Worm (Caenorhabditis elegans) whole organism, young adult: ENCODE data around the gene lgc-48.

Source experiments
- D2030.7 ChIP-seq: fragments of 200-800 bp; sonication (Bioruptor generic); IDR thresholded peaks from 2 replicates; pipeline ENCODE4 v1.3.6; 2022; ENCODE audit warnings: missing genetic modification reagents, missing genetic modification characterization, missing compliant biosample characterization
- F37B4.10 ChIP-seq: fragments of 200-800 bp; sonication (Bioruptor generic); IDR thresholded peaks from 2 replicates; pipeline ENCODE4 v1.3.6; 2022; ENCODE audit warnings: missing genetic modification characterization, missing compliant biosample characterization
- F39B2.1 ChIP-seq: fragments of 200-800 bp; sonication (Bioruptor generic); IDR thresholded peaks from 2 replicates; pipeline ENCODE4 v1.3.6; 2022; ENCODE audit warnings: missing genetic modification reagents, missing genetic modification characterization, missing compliant biosample characterization
- F55B11.4 ChIP-seq: sonication (generic microtip); optimal IDR thresholded peaks from 2 replicates; lab custom pipeline; 2016; ENCODE audit warnings: missing compliant biosample characterization, missing genetic modification characterization, borderline replicate concordance; ENCODE audit not compliant: insufficient read depth
- F57A8.1 ChIP-seq: fragments of 200-800 bp; sonication (Bioruptor generic); optimal IDR thresholded peaks from 2 replicates; lab custom pipeline; 2018; ENCODE audit warnings: mild to moderate bottlenecking, missing genetic modification characterization, moderate library complexity, missing compliant biosample characterization
- Y56A3A.18 ChIP-seq: fragments of 200-800 bp; sonication (Bioruptor generic); IDR thresholded peaks from 2 replicates; pipeline ENCODE4 v1.3.6; 2022; ENCODE audit warnings: missing genetic modification reagents, missing genetic modification characterization, missing compliant biosample characterization
- Y67H2A.10 ChIP-seq: fragments of 200-800 bp; sonication (Bioruptor generic); conservative IDR thresholded peaks from 2 replicates; pipeline ENCODE4 v1.3.6; 2022; ENCODE audit warnings: missing genetic modification reagents, missing genetic modification characterization, missing compliant biosample characterization
- Y95B8A.8 ChIP-seq: fragments of 200-800 bp; sonication (Bioruptor generic); IDR thresholded peaks from 2 replicates; pipeline ENCODE4 v1.3.6; 2022; ENCODE audit warnings: missing genetic modification reagents, missing genetic modification characterization, missing compliant biosample characterization
- aptf-2 ChIP-seq: fragments of 200-800 bp; sonication (Bioruptor generic); conservative IDR thresholded peaks from 2 replicates; pipeline ENCODE4 v1.3.6; 2022; ENCODE audit warnings: missing genetic modification reagents, missing genetic modification characterization, missing compliant biosample characterization
- aptf-3 ChIP-seq: fragments of 200-800 bp; sonication (Bioruptor generic); IDR thresholded peaks from 2 replicates; pipeline ENCODE4 v1.3.6; 2022; ENCODE audit warnings: missing genetic modification characterization, missing compliant biosample characterization
- athp-1 ChIP-seq: sonication (generic microtip); optimal IDR thresholded peaks from 2 replicates; lab custom pipeline; 2017; ENCODE audit warnings: mild to moderate bottlenecking, missing genetic modification characterization, missing compliant biosample characterization
- ccch-3 ChIP-seq: fragments of 200-800 bp; sonication (Bioruptor generic); optimal IDR thresholded peaks from 2 replicates; lab custom pipeline; 2018; ENCODE audit warnings: mild to moderate bottlenecking, missing genetic modification characterization, missing compliant biosample characterization
- cebp-1 ChIP-seq, 2 experiments: fragments of 200-800 bp in 1 of 2; sonication (Bioruptor generic) in 1 of 2; sonication (generic microtip) in 1 of 2; IDR thresholded peaks in 1 of 2; optimal IDR thresholded peaks in 1 of 2; 2 replicates each; pipeline versions ENCODE4 v1.3.6 to Lab custom; 2017 to 2022; ENCODE audit warnings: missing compliant biosample characterization in 2 of 2, missing genetic modification characterization in 2 of 2, mild to moderate bottlenecking in 1 of 2, missing genetic modification reagents in 1 of 2, moderate library complexity in 1 of 2
- cebp-2 ChIP-seq: fragments of 200-800 bp; sonication (Bioruptor generic); IDR thresholded peaks from 2 replicates; pipeline ENCODE4 v1.3.6; 2022; ENCODE audit warnings: missing genetic modification characterization, missing compliant biosample characterization
- ceh-79 ChIP-seq: sonication (generic microtip); optimal IDR thresholded peaks from 2 replicates; lab custom pipeline; 2017; ENCODE audit warnings: mild to moderate bottlenecking, missing genetic modification characterization, missing compliant biosample characterization
- ceh-91 ChIP-seq: fragments of 200-800 bp; sonication (Bioruptor generic); IDR thresholded peaks from 2 replicates; pipeline ENCODE4 v1.3.6; 2022; ENCODE audit warnings: missing genetic modification reagents, missing genetic modification characterization, missing compliant biosample characterization
- die-1 ChIP-seq: sonication (generic microtip); optimal IDR thresholded peaks from 2 replicates; lab custom pipeline; 2016; ENCODE audit warnings: missing genotype, mild to moderate bottlenecking, missing genetic modification characterization, missing compliant biosample characterization
- dox-1 ChIP-seq: fragments of 200-800 bp; sonication (Bioruptor generic); IDR thresholded peaks from 2 replicates; pipeline ENCODE4 v1.3.6; 2022; ENCODE audit warnings: missing genetic modification reagents, missing genetic modification characterization, missing compliant biosample characterization
- egrh-3 ChIP-seq: fragments of 200-800 bp; sonication (Bioruptor generic); IDR thresholded peaks from 2 replicates; pipeline ENCODE4 v1.3.6; 2022; ENCODE audit warnings: missing genetic modification reagents, missing genetic modification characterization, missing compliant biosample characterization
- fkh-3 ChIP-seq: sonication (generic microtip); optimal IDR thresholded peaks from 2 replicates; lab custom pipeline; 2016; ENCODE audit warnings: mild to moderate bottlenecking, missing genetic modification characterization, missing compliant biosample characterization
- hlh-12 ChIP-seq: sonication (generic microtip); optimal IDR thresholded peaks from 2 replicates; lab custom pipeline; 2016; ENCODE audit warnings: missing genetic modification characterization, missing compliant biosample characterization
- hrde-1 ChIP-seq: sonication (generic microtip); optimal IDR thresholded peaks from 2 replicates; lab custom pipeline; 2016; ENCODE audit warnings: missing genetic modification characterization, mild to moderate bottlenecking, missing compliant biosample characterization, moderate library complexity, missing genotype, missing genetic modification reagents, borderline replicate concordance
- hsf-1 ChIP-seq: fragments of 200-800 bp; sonication (Bioruptor generic); IDR thresholded peaks from 2 replicates; pipeline ENCODE4 v1.3.6; 2022; ENCODE audit warnings: missing genetic modification reagents, missing genetic modification characterization, missing compliant biosample characterization
- lin-54 ChIP-seq: fragments of 200-800 bp; sonication (Bioruptor generic); optimal IDR thresholded peaks from 2 replicates; lab custom pipeline; 2018; ENCODE audit warnings: mild to moderate bottlenecking, missing genetic modification characterization, missing compliant biosample characterization
- mes-4 ChIP-seq: sonication (generic microtip); optimal IDR thresholded peaks from 2 replicates; lab custom pipeline; 2016; ENCODE audit warnings: missing genotype, missing genetic modification characterization, missing compliant biosample characterization
- mxl-1 ChIP-seq: sonication (generic microtip); optimal IDR thresholded peaks from 2 replicates; lab custom pipeline; 2016; ENCODE audit warnings: missing genetic modification characterization, missing compliant biosample characterization
- nfya-1 ChIP-seq: sonication (generic microtip); optimal IDR thresholded peaks from 2 replicates; lab custom pipeline; 2017; ENCODE audit warnings: antibody characterized with exemption, missing compliant biosample characterization, missing genetic modification characterization, borderline replicate concordance; ENCODE audit not compliant: insufficient read depth
- nhr-90 ChIP-seq: sonication (generic microtip); optimal IDR thresholded peaks from 2 replicates; lab custom pipeline; 2016; ENCODE audit warnings: missing genotype, mild to moderate bottlenecking, missing genetic modification characterization, missing compliant biosample characterization
- pha-4 ChIP-seq: fragments of 150-350 bp; sonication (generic microtip); optimal IDR thresholded peaks from 2 replicates; lab custom pipeline; 2014; ENCODE audit warnings: missing biosample characterization, missing genetic modification reagents, missing genetic modification characterization
- rec-8 ChIP-seq, 2 experiments: sonication (generic microtip); optimal IDR thresholded peaks; 2 replicates each; lab custom pipeline; 2016; ENCODE audit warnings: mild to moderate bottlenecking in 2 of 2, missing genetic modification characterization in 2 of 2, missing genetic modification reagents in 2 of 2, missing genotype in 2 of 2, missing biosample characterization in 1 of 2, missing compliant biosample characterization in 1 of 2, moderate library complexity in 1 of 2
- sdz-38 ChIP-seq: sonication (generic microtip); optimal IDR thresholded peaks from 2 replicates; lab custom pipeline; 2016; ENCODE audit warnings: missing genotype, missing genetic modification characterization, missing compliant biosample characterization
- sea-2 ChIP-seq: fragments of 200-800 bp; sonication (Bioruptor generic); IDR thresholded peaks from 2 replicates; pipeline ENCODE4 v1.3.6; 2022; ENCODE audit warnings: missing genetic modification characterization, missing compliant biosample characterization
- snpc-1.1 ChIP-seq: sonication (generic microtip); optimal IDR thresholded peaks from 2 replicates; lab custom pipeline; 2017; ENCODE audit warnings: missing genetic modification characterization, mild to moderate bottlenecking, missing compliant biosample characterization, antibody characterized with exemption, moderate library complexity, missing genotype, missing genetic modification reagents; ENCODE audit not compliant: insufficient read depth
- snpc-1.3 ChIP-seq: sonication (generic microtip); optimal IDR thresholded peaks from 2 replicates; lab custom pipeline; 2017; ENCODE audit warnings: missing genetic modification characterization, mild to moderate bottlenecking, missing compliant biosample characterization, antibody characterized with exemption, moderate library complexity, missing genotype, missing genetic modification reagents; ENCODE audit not compliant: insufficient read depth
- ztf-18 ChIP-seq: sonication (generic microtip); optimal IDR thresholded peaks from 2 replicates; lab custom pipeline; 2016; ENCODE audit warnings: missing genotype, mild to moderate bottlenecking, missing genetic modification characterization, missing compliant biosample characterization
- ztf-25 ChIP-seq: fragments of 200-800 bp; sonication (Bioruptor generic); IDR thresholded peaks from 2 replicates; pipeline ENCODE4 v1.3.6; 2022; ENCODE audit warnings: missing genetic modification reagents, missing genetic modification characterization, missing compliant biosample characterization
- ztf-28 ChIP-seq: fragments of 200-800 bp; sonication (Bioruptor generic); IDR thresholded peaks from 2 replicates; pipeline ENCODE4 v1.3.6; 2022; ENCODE audit warnings: missing genetic modification reagents, missing genetic modification characterization, missing compliant biosample characterization
- ztf-3 ChIP-seq: fragments of 200-800 bp; sonication (Bioruptor generic); optimal IDR thresholded peaks from 2 replicates; lab custom pipeline; 2018; ENCODE audit warnings: mild to moderate bottlenecking, missing genetic modification characterization, missing compliant biosample characterization

lgc-48 gene

ce11 chrV:13313045-13313623 is 26.9 kb upstream of the lgc-48 start, which contains the start of gene C50B6.3 (continued):
- TF ChIP-seq hsf-1 (no peak), sdz-38 (no peak), cebp-1 (GFP tag; IDR thresholded peaks at IDR 0.05; lab: Robert Waterston, UW) (no peak), cebp-1 (tag; optimal IDR thresholded peaks at IDR 0.05; lab: Kevin White, UChicago) (no peak), aptf-2 (GFP tag; lab: Robert Waterston, UW) (no peak), fkh-3 (tag; lab: Kevin White, UChicago) (no peak), sea-2 (GFP tag; lab: Robert Waterston, UW) (no peak), pha-4 (no peak), nhr-90 (no peak), Y56A3A.18 (GFP tag; lab: Robert Waterston, UW) (no peak), ceh-79 (tag; lab: Kevin White, UChicago) (no peak), die-1 (no peak), aptf-3 (no peak), mxl-1 (tag; lab: Kevin White, UChicago) (no peak), snpc-1.1 (tag; lab: Kevin White, UChicago) (no peak), F39B2.1 (GFP tag; lab: Robert Waterston, UW) (no peak), ccch-3 (peak; percentile 46), ceh-91 (GFP tag; lab: Robert Waterston, UW) (peak; percentile 47; the same call in 1 of the 2 replicates), cebp-2 (GFP tag; lab: Robert Waterston, UW) (no peak), F57A8.1 (GFP tag; lab: Kevin White, UChicago) (no peak), ztf-3 (no peak), nfya-1 (tag; lab: Kevin White, UChicago) (no peak), ztf-18 (no peak), Y95B8A.8 (GFP tag; lab: Robert Waterston, UW) (no peak), dox-1 (GFP tag; lab: Robert Waterston, UW) (peak; percentile 60; the same call in 1 of the 2 replicates), lin-54 (GFP tag; lab: Kevin White, UChicago) (peak; percentile 71), Y67H2A.10 (GFP tag; lab: Robert Waterston, UW) (no peak), D2030.7 (GFP tag; lab: Robert Waterston, UW) (peak; percentile 48; the same call in 1 of the 2 replicates), rec-8 (tag; optimal IDR thresholded peaks at IDR 0.05; lab: Kevin White, UChicago) (peak in 1 of 2 experiments; percentile 14), ztf-28 (GFP tag; lab: Robert Waterston, UW) (0 out of 2 replicates have a peak, but pooled peaks have one; percentile 35), snpc-1.3 (tag; lab: Kevin White, UChicago) (no peak), athp-1 (peak; percentile 30), mes-4 (no peak), hrde-1 (tag; lab: Kevin White, UChicago) (no peak), hlh-12 (tag; lab: Kevin White, UChicago) (no peak), F55B11.4 (tag; lab: Kevin White, UChicago) (no peak), ztf-25 (no peak)

ce11 chrV:13317247-13317646 is 22.8 kb upstream of the lgc-48 start:
- TF ChIP-seq F37B4.10 (0 out of 2 replicates have a peak, but pooled peaks have one; percentile 83), dox-1 (GFP tag; lab: Robert Waterston, UW) (0 out of 2 replicates have a peak, but pooled peaks have one; percentile 38), ztf-25 (0 out of 2 replicates have a peak, but pooled peaks have one; percentile 38), egrh-3 (GFP tag; lab: Robert Waterston, UW) (peak; percentile 93)
